Worm (Caenorhabditis elegans): ENCODE results near the gene gur-4.

DNA sequence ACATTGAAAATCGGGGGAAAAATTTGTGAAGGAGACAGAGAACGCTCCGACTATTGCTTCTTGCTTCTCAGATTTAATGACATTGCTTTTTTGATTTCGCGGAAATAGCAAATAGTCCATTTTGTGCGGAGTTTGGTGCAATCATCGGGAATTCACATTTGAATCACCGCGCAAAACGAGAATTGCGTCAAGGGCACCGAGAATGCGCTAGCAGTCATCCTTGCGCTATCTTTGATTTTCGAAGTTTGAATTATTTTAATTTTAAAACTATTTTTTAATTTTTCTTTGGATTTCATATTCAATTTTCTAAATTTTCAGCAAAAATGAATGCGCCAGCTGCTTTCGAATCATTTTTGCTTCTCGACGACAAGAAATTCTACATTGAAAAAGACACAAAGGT is 44.8 kb upstream of the gur-4 start, which contains the start of gene rpb-11:
- TF ChIP-seq F22D6.2 (tag; optimal IDR thresholded peaks at IDR 0.05) (peak; percentile 65), lin-35 (GFP tag; optimal IDR thresholded peaks at IDR 0.05) (peak; percentile 80 to 98 (median 90)), him-1 (tag; optimal IDR thresholded peaks at IDR 0.05) (peak; percentile 38), egl-44 (GFP tag; IDR thresholded peaks at IDR 0.05) (0 out of 2 replicates have a peak, but pooled peaks have one; percentile 28), snpc-1.3 (tag; optimal IDR thresholded peaks at IDR 0.05; ENCODE audit: insufficient read depth) (no peak)

All from whole organism, young adult.